Fruit fly (Drosophila melanogaster) whole organism, pupa: Measurements from ENCODE around the gene eIF4E4.

ENCODE experiments used
- CG10348 ChIP-seq: fragments of 200-800 bp; sonication (Bioruptor generic); IDR thresholded peaks from 2 replicates; pipeline ENCODE4 v1.3.6; 2022; ENCODE audit warnings: missing biosample characterization, missing genetic modification characterization
- CG12605 ChIP-seq: fragments of 200-800 bp; sonication (Bioruptor generic); IDR thresholded peaks from 2 replicates; pipeline ENCODE4 v1.3.6; 2022; ENCODE audit warnings: missing biosample characterization, missing genetic modification characterization
- CG14655 ChIP-seq: fragments of 200-800 bp; sonication (Bioruptor generic); optimal IDR thresholded peaks from 3 replicates; lab custom pipeline; 2017; ENCODE audit warnings: mild to moderate bottlenecking, missing biosample characterization, missing genetic modification reagents, missing genetic modification characterization
- CG15710 ChIP-seq: fragments of 200-800 bp; sonication (Bioruptor generic); optimal IDR thresholded peaks from 2 replicates; lab custom pipeline; 2018; ENCODE audit warnings: missing biosample characterization, mild to moderate bottlenecking, missing genetic modification characterization, moderate library complexity
- CG9948 ChIP-seq: fragments of 200-800 bp; sonication (Bioruptor generic); optimal IDR thresholded peaks from 2 replicates; lab custom pipeline; 2018; ENCODE audit warnings: missing biosample characterization, mild to moderate bottlenecking, missing genetic modification characterization, moderate library complexity
- D1 ChIP-seq: fragments of 200-800 bp; sonication (Bioruptor generic); optimal IDR thresholded peaks from 2 replicates; lab custom pipeline; 2018; ENCODE audit warnings: missing biosample characterization, mild to moderate bottlenecking, missing genetic modification characterization, moderate library complexity
- EcR ChIP-seq: fragments of 200-800 bp; sonication (Bioruptor generic); optimal IDR thresholded peaks from 3 replicates; lab custom pipeline; 2019; ENCODE audit warnings: missing biosample characterization, missing genetic modification characterization, mild to moderate bottlenecking, moderate library complexity, missing genetic modification reagents
- Ets98B ChIP-seq: fragments of 200-800 bp; sonication (Bioruptor generic); IDR thresholded peaks from 2 replicates; pipeline ENCODE4 v1.3.6; 2022; ENCODE audit warnings: missing biosample characterization, missing genetic modification characterization
- Pif1B ChIP-seq: fragments of 200-800 bp; sonication (Bioruptor generic); optimal IDR thresholded peaks from 3 replicates; lab custom pipeline; 2016; ENCODE audit warnings: missing biosample characterization, missing genetic modification characterization
- gl ChIP-seq: fragments of 200-800 bp; sonication (Bioruptor generic); optimal IDR thresholded peaks from 2 replicates; lab custom pipeline; 2018; ENCODE audit warnings: missing biosample characterization, mild to moderate bottlenecking, missing genetic modification characterization

DNA sequence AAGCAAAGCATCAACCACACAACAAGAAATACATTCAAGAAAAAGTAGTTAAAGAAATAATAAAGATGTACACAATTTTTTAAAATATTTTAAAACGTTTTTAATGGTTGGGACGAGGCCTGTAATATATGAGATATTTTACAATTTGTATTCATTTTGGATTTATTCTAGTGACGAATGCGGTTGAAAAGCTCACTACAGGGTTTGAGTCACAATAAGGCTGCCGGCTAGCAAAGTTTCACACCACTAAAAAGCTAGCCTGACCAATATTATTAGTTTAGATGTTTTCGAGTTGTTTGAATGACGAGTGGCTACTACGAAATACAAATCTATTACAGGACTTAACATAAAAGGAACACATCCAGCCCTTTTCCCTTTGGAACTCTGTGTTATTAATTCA is 46.4 kb downstream of the eIF4E4 start:
- TF ChIP-seq CG15710 (tag; lab: Kevin White, UChicago) (no peak), CG14655 (GFP tag; lab: Kevin White, UChicago) (no peak), CG9948 (no peak), EcR (GFP tag; lab: Kevin White, UChicago) (no peak), Ets98B (GFP tag; lab: Robert Waterston, UW) (no peak), gl (tag; lab: Kevin White, UChicago) (no peak), Pif1B (no peak), CG12605 (GFP tag; lab: Robert Waterston, UW) (no peak), CG10348 (GFP tag; lab: Robert Waterston, UW) (no peak), D1 (tag; lab: Kevin White, UChicago) (no peak)
